Worm (Caenorhabditis elegans): ENCODE results near the gene tbc-12.

- TF ChIP-seq nhr-12 (tag; optimal IDR thresholded peaks at IDR 0.05) = no peak
- no peak for TF ChIP-seq lir-3 (tag; optimal IDR thresholded peaks at IDR 0.05; ENCODE audit: poor library complexity)
- TF ChIP-seq elt-3 (tag; optimal IDR thresholded peaks at IDR 0.05) = no peak
- TF ChIP-seq egl-13 (tag; optimal IDR thresholded peaks at IDR 0.05) = no peak
- TF ChIP-seq egl-27 (tag; optimal IDR thresholded peaks at IDR 0.05) = no peak
- no peak for TF ChIP-seq lsy-2 (tag; optimal IDR thresholded peaks at IDR 0.05)
- TF ChIP-seq unc-62 (GFP tag; optimal IDR thresholded peaks at IDR 0.05) = no peak
- no peak for TF ChIP-seq nhr-11 (tag; optimal IDR thresholded peaks at IDR 0.05)
- no peak for TF ChIP-seq ces-1 (GFP tag; optimal IDR thresholded peaks at IDR 0.05)
- no peak for TF ChIP-seq fkh-10 (GFP tag; optimal IDR thresholded peaks at IDR 0.05)
- no peak for TF ChIP-seq C34B4.2 (tag; optimal IDR thresholded peaks at IDR 0.05)
- TF ChIP-seq lin-14 (GFP tag; optimal IDR thresholded peaks at IDR 0.05) = peak; percentile 32
- no peak for TF ChIP-seq pqm-1 (tag; optimal IDR thresholded peaks at IDR 0.05)
- peak; percentile 60 for TF ChIP-seq elt-2 (tag; optimal IDR thresholded peaks at IDR 0.05)
These were observed 8.8 kb upstream of the tbc-12 start, which contains the start of gene F52H2.3 for ce11 chrX:2541003-2541521.
